Worm (Caenorhabditis elegans) whole organism, midembryonic: ENCODE data around the gene sam-10.
"Not testable (repeated sequence)": the region's sequence is repeated elsewhere in the genome, so short reads cannot be mapped to it uniquely, and the experiment has no call there.

ENCODE experiments used
- T22C8.4 ChIP-seq: fragments of 200-800 bp; sonication (Bioruptor generic); IDR thresholded peaks from 2 replicates; pipeline ENCODE4 v1.3.6; 2022; ENCODE audit warnings: missing genetic modification characterization, missing compliant biosample characterization
- cog-1 ChIP-seq: sonication (generic microtip); optimal IDR thresholded peaks from 2 replicates; lab custom pipeline; 2016; ENCODE audit warnings: missing genetic modification characterization, missing compliant biosample characterization
- flt-1 ChIP-seq: fragments of 200-800 bp; sonication (Bioruptor generic); IDR thresholded peaks from 2 replicates; pipeline ENCODE4 v1.3.6; 2022; ENCODE audit warnings: missing genetic modification characterization, missing compliant biosample characterization
- klf-2 ChIP-seq: fragments of 200-800 bp; sonication (Bioruptor generic); conservative IDR thresholded peaks from 2 replicates; pipeline ENCODE4 v1.3.6; 2022; ENCODE audit warnings: missing genetic modification reagents, missing genetic modification characterization, missing compliant biosample characterization
- med-1 ChIP-seq: sonication (generic microtip); optimal IDR thresholded peaks from 2 replicates; lab custom pipeline; 2017; ENCODE audit warnings: missing genetic modification characterization, mild to moderate bottlenecking, missing compliant biosample characterization, antibody characterized with exemption, missing genetic modification reagents; ENCODE audit not compliant: insufficient read depth
- ref-1 ChIP-seq: fragments of 200-800 bp; sonication (Bioruptor generic); conservative IDR thresholded peaks from 2 replicates; pipeline ENCODE4 v1.3.6; 2022; ENCODE audit warnings: missing genetic modification reagents, missing genetic modification characterization, missing compliant biosample characterization
- tab-1 ChIP-seq: fragments of 200-800 bp; sonication (Bioruptor generic); IDR thresholded peaks from 2 replicates; pipeline ENCODE4 v1.3.6; 2022; ENCODE audit warnings: missing genetic modification characterization, missing compliant biosample characterization
- ztf-23 ChIP-seq: fragments of 200-800 bp; sonication (Bioruptor generic); IDR thresholded peaks from 2 replicates; pipeline ENCODE4 v1.3.6; 2022; ENCODE audit warnings: missing genetic modification reagents, missing genetic modification characterization, missing compliant biosample characterization
- ztf-29 ChIP-seq: fragments of 200-800 bp; sonication (Bioruptor generic); IDR thresholded peaks from 2 replicates; pipeline ENCODE4 v1.3.6; 2022; ENCODE audit warnings: missing genetic modification reagents, missing genetic modification characterization, missing compliant biosample characterization

Gene sam-10

ce11 chrII:13333103-13333764 is 2.9 kb upstream of the sam-10 start:
- TF ChIP-seq med-1 (GFP tag; lab: Kevin White, UChicago) (no peak), klf-2 (GFP tag; lab: Robert Waterston, UW) (no peak), ztf-23 (GFP tag; lab: Robert Waterston, UW) (no peak), ref-1 (GFP tag; lab: Robert Waterston, UW) (no peak), flt-1 (GFP tag; lab: Robert Waterston, UW) (no peak)

ce11 chrII:13326478-13326877 is 3.8 kb downstream of the sam-10 start:
- no peak for TF ChIP-seq cog-1
- no peak for TF ChIP-seq flt-1 (GFP tag; lab: Robert Waterston, UW)
- no peak for TF ChIP-seq ztf-29 (GFP tag; lab: Robert Waterston, UW)
- no peak for TF ChIP-seq T22C8.4 (GFP tag; lab: Robert Waterston, UW)

- TF ChIP-seq flt-1 (GFP tag; lab: Robert Waterston, UW) (no peak), ztf-23 (GFP tag; lab: Robert Waterston, UW) (no peak), med-1 (GFP tag; lab: Kevin White, UChicago) (no peak), klf-2 (GFP tag; lab: Robert Waterston, UW) (0 out of 2 replicates have a peak, but pooled peaks have one; percentile 22), T22C8.4 (GFP tag; lab: Robert Waterston, UW) (no peak), tab-1 (GFP tag; lab: Robert Waterston, UW) (no peak), ref-1 (GFP tag; lab: Robert Waterston, UW) (no peak), cog-1 (no peak)
Measured at ce11 chrII:13325290-13325689, 5.0 kb downstream of the sam-10 start.

ce11 chrII:13321235-13321634 is 9.1 kb downstream of the sam-10 start:
- no peak for TF ChIP-seq klf-2 (GFP tag; lab: Robert Waterston, UW)
- TF ChIP-seq med-1 (GFP tag; lab: Kevin White, UChicago): no peak
- TF ChIP-seq cog-1: no peak
- no peak for TF ChIP-seq ztf-23 (GFP tag; lab: Robert Waterston, UW)
- TF ChIP-seq ztf-29 (GFP tag; lab: Robert Waterston, UW): no peak

ce11 chrII:13320811-13321210 is 9.5 kb downstream of the sam-10 start, which contains the start of gene mac-1:
mac-1 (minus strand) TSS chrII:13320911.
- TF ChIP-seq med-1 (GFP tag; lab: Kevin White, UChicago) (no peak), ztf-23 (GFP tag; lab: Robert Waterston, UW) (no peak), tab-1 (GFP tag; lab: Robert Waterston, UW) (no peak), flt-1 (GFP tag; lab: Robert Waterston, UW) (no peak), klf-2 (GFP tag; lab: Robert Waterston, UW) (no peak)

ce11 chrII:13316630-13317029 is 13.7 kb downstream of the sam-10 start:
- TF ChIP-seq ref-1 (GFP tag; lab: Robert Waterston, UW) (no peak), cog-1 (no peak), tab-1 (GFP tag; lab: Robert Waterston, UW) (no peak), ztf-29 (GFP tag; lab: Robert Waterston, UW) (no peak), T22C8.4 (GFP tag; lab: Robert Waterston, UW) (no peak), med-1 (GFP tag; lab: Kevin White, UChicago) (no peak), ztf-23 (GFP tag; lab: Robert Waterston, UW) (no peak), klf-2 (GFP tag; lab: Robert Waterston, UW) (no peak), flt-1 (GFP tag; lab: Robert Waterston, UW) (no peak)

- TF ChIP-seq T22C8.4 (GFP tag; lab: Robert Waterston, UW) (peak; percentile 100), tab-1 (GFP tag; lab: Robert Waterston, UW) (no peak)
Measured at ce11 chrII:13315637-13316523, 14.4 kb downstream of the sam-10 start.

ce11 chrII:13310230-13310629 is 20.1 kb downstream of the sam-10 start:
- TF ChIP-seq T22C8.4 (GFP tag; lab: Robert Waterston, UW) (no peak), ztf-29 (GFP tag; lab: Robert Waterston, UW) (no peak), tab-1 (GFP tag; lab: Robert Waterston, UW) (no peak), ref-1 (GFP tag; lab: Robert Waterston, UW) (no peak), flt-1 (GFP tag; lab: Robert Waterston, UW) (no peak), cog-1 (no peak), med-1 (GFP tag; lab: Kevin White, UChicago) (no peak), ztf-23 (GFP tag; lab: Robert Waterston, UW) (no peak), klf-2 (GFP tag; lab: Robert Waterston, UW) (no peak)

- not testable (repeated sequence) for TF ChIP-seq ztf-29, T22C8.4, tab-1 (GFP tag; lab: Robert Waterston, UW)
Measured at ce11 chrII:13308990-13309389, 21.3 kb downstream of the sam-10 start, which contains the start of gene faxc-2. faxc-2 (plus strand) TSS chrII:13309290.
